Fruit fly (Drosophila melanogaster) Kc167 (cell line): Measurements from ENCODE around the gene CG32271.
A peak's percentile ranks its signal among the peaks of the same experiment; 100 is the strongest.

ENCODE experiments used
- Myc ChIP-seq: fragments of >200 bp; optimal IDR thresholded peaks from 2 replicates; lab custom pipeline; 2017; ENCODE audit warnings: missing external identifiers
- h ChIP-seq: fragments of >200 bp; optimal IDR thresholded peaks from 3 replicates; lab custom pipeline; 2018; ENCODE audit warnings: missing external identifiers
- psq ChIP-seq: fragments of >200 bp; optimal IDR thresholded peaks from 2 replicates; lab custom pipeline; 2017; ENCODE audit warnings: missing external identifiers
- ttk ChIP-seq: sonication (Bioruptor generic); optimal IDR thresholded peaks from 2 replicates; lab custom pipeline; 2017; ENCODE audit warnings: missing external identifiers

dm6 chr3L:3162584-3162983 lies 40.4 kb downstream of the CG32271 start:
- TF ChIP-seq ttk (lab: Kevin White, UChicago) (peak; percentile 95), h (lab: Kevin White, UChicago) (no peak), Myc (lab: Kevin White, UChicago) (no peak), psq (lab: Kevin White, UChicago) (no peak)
